Worm (Caenorhabditis elegans) whole organism, L1 larva: ENCODE measurements around the gene fzy-1.

ENCODE experiments used
- blmp-1 ChIP-seq: fragments of 150-350 bp; optimal IDR thresholded peaks from 2 replicates; lab custom pipeline; 2014; ENCODE audit warnings: missing biosample characterization, missing genetic modification characterization
- ceh-82 ChIP-seq, 3 experiments: fragments of 150-350 bp in 1 of 3; sonication (generic microtip) in 2 of 3; optimal IDR thresholded peaks; 2 replicates each; lab custom pipeline; 2014 to 2017; ENCODE audit warnings: missing biosample characterization in 3 of 3, missing genetic modification characterization in 3 of 3
- nhr-237 ChIP-seq: fragments of 150-350 bp; optimal IDR thresholded peaks from 2 replicates; lab custom pipeline; 2014; ENCODE audit warnings: missing biosample characterization, missing genetic modification characterization
- skn-1 ChIP-seq: fragments of 150-350 bp; optimal IDR thresholded peaks from 2 replicates; lab custom pipeline; 2014; ENCODE audit warnings: missing biosample characterization, missing genetic modification characterization

- TF ChIP-seq skn-1 (tag; lab: Kevin White, UChicago) (peak; percentile 26), nhr-237 (tag; lab: Kevin White, UChicago) (no peak), ceh-82 (tag; optimal IDR thresholded peaks at IDR 0.05; lab: Kevin White, UChicago) (peak in 1 of 3 experiments; percentile 29), blmp-1 (tag; lab: Kevin White, UChicago) (no peak)
These were observed 43.6 kb downstream of the fzy-1 start for ce11 chrII:5544145-5544515.
